Worm (Caenorhabditis elegans) whole organism, L4 larva: Measurements from ENCODE around the gene Y44A6D.6.

Experiments used
- F10B5.3 ChIP-seq: sonication (generic microtip); optimal IDR thresholded peaks from 2 replicates; lab custom pipeline; 2016; ENCODE audit warnings: mild to moderate bottlenecking, missing genetic modification characterization, missing compliant biosample characterization
- F26F4.8 ChIP-seq: fragments of 200-800 bp; sonication (Bioruptor generic); conservative IDR thresholded peaks from 2 replicates; pipeline ENCODE4 v1.3.6; 2022; ENCODE audit warnings: missing genetic modification characterization, missing compliant biosample characterization
- F37D6.2 ChIP-seq: sonication (generic microtip); optimal IDR thresholded peaks from 2 replicates; lab custom pipeline; 2016; ENCODE audit warnings: mild to moderate bottlenecking, missing genetic modification characterization, missing compliant biosample characterization
- F44E2.7 ChIP-seq: fragments of 200-800 bp; sonication (Bioruptor generic); IDR thresholded peaks from 2 replicates; pipeline ENCODE4 v2.1.2; 2022; ENCODE audit warnings: missing genetic modification characterization, missing compliant biosample characterization
- F49E8.2 ChIP-seq: sonication (generic microtip); optimal IDR thresholded peaks from 2 replicates; lab custom pipeline; 2016; ENCODE audit warnings: missing compliant biosample characterization, mild to moderate bottlenecking, missing genetic modification characterization, borderline replicate concordance
- T20F7.1 ChIP-seq: fragments of 200-800 bp; sonication (Bioruptor generic); optimal IDR thresholded peaks from 2 replicates; lab custom pipeline; 2018; ENCODE audit warnings: mild to moderate bottlenecking, missing genetic modification characterization, missing compliant biosample characterization
- T26A8.4 ChIP-seq: fragments of 200-800 bp; sonication (Bioruptor generic); IDR thresholded peaks from 2 replicates; pipeline ENCODE4 v1.3.6; 2022; ENCODE audit warnings: missing genetic modification characterization, missing compliant biosample characterization
- Y105C5A.15 ChIP-seq: fragments of 200-800 bp; sonication (Bioruptor generic); IDR thresholded peaks from 2 replicates; pipeline ENCODE4 v1.3.6; 2022; ENCODE audit warnings: missing genetic modification characterization, missing compliant biosample characterization
- ZK337.2 ChIP-seq: fragments of 200-800 bp; sonication (Bioruptor generic); IDR thresholded peaks from 2 replicates; pipeline ENCODE4 v1.3.6; 2022; ENCODE audit warnings: missing genetic modification reagents, missing genetic modification characterization, missing compliant biosample characterization
- ZK546.5 ChIP-seq, 2 experiments: sonication (generic microtip); optimal IDR thresholded peaks; 2 replicates each; lab custom pipeline; 2017; ENCODE audit warnings: missing biosample characterization in 2 of 2, missing genetic modification characterization in 2 of 2
- aha-1 ChIP-seq: fragments of 150-350 bp; peaks from one replicate; lab custom pipeline; 2014; ENCODE audit warnings: missing biosample characterization, missing genetic modification characterization
- ama-1 ChIP-seq: fragments of 150-350 bp; optimal IDR thresholded peaks from 2 replicates; lab custom pipeline; 2014; ENCODE audit warnings: inconsistent platforms, mixed read lengths
- arid-1 ChIP-seq: fragments of 200-800 bp; sonication (Bioruptor generic); conservative IDR thresholded peaks from 2 replicates; pipeline ENCODE4 v1.3.6; 2022; ENCODE audit warnings: missing genetic modification reagents, missing genetic modification characterization, missing compliant biosample characterization
- ceh-62 ChIP-seq: sonication (generic microtip); optimal IDR thresholded peaks from 2 replicates; lab custom pipeline; 2017; ENCODE audit warnings: missing biosample characterization, missing genetic modification characterization
- ceh-82 ChIP-seq: sonication (generic microtip); optimal IDR thresholded peaks from 2 replicates; lab custom pipeline; 2017; ENCODE audit warnings: missing biosample characterization, missing genetic modification characterization
- daf-12 ChIP-seq: fragments of 150-350 bp; optimal IDR thresholded peaks from 2 replicates; lab custom pipeline; 2014; ENCODE audit warnings: missing biosample characterization, missing genetic modification reagents, missing genetic modification characterization
- daf-16 ChIP-seq, 3 experiments: sonication (generic microtip); optimal IDR thresholded peaks; 2 replicates each; lab custom pipeline; 2016 to 2017; ENCODE audit warnings: missing genetic modification characterization in 3 of 3, missing genetic modification reagents in 3 of 3, mild to moderate bottlenecking in 2 of 3, missing compliant biosample characterization in 2 of 3, missing biosample characterization in 1 of 3, moderate library complexity in 1 of 3
- daf-19 ChIP-seq: fragments of 200-800 bp; sonication (Bioruptor generic); conservative IDR thresholded peaks from 2 replicates; pipeline ENCODE4 v1.3.6; 2022; ENCODE audit warnings: missing genetic modification characterization, missing compliant biosample characterization
- dpl-1 ChIP-seq: fragments of 150-350 bp; optimal IDR thresholded peaks from 2 replicates; lab custom pipeline; 2014; ENCODE audit warnings: missing biosample characterization, missing genetic modification reagents, missing genetic modification characterization
- duxl-1 ChIP-seq: sonication (generic microtip); optimal IDR thresholded peaks from 2 replicates; lab custom pipeline; 2016; ENCODE audit warnings: mild to moderate bottlenecking, missing genetic modification characterization, moderate library complexity, missing compliant biosample characterization; ENCODE audit not compliant: poor library complexity
- dve-1 ChIP-seq: sonication (generic microtip); optimal IDR thresholded peaks from 2 replicates; lab custom pipeline; 2017; ENCODE audit warnings: antibody characterized with exemption, mild to moderate bottlenecking, missing genetic modification characterization, missing compliant biosample characterization; ENCODE audit not compliant: insufficient read depth
- egl-27 ChIP-seq: sonication (generic microtip); optimal IDR thresholded peaks from 3 replicates; lab custom pipeline; 2017; ENCODE audit warnings: missing biosample characterization, missing genetic modification reagents, missing genetic modification characterization
- egl-43 ChIP-seq: fragments of 200-800 bp; sonication (Bioruptor generic); IDR thresholded peaks from 2 replicates; pipeline ENCODE4 v1.3.6; 2022; ENCODE audit warnings: missing genetic modification reagents, missing genetic modification characterization, missing compliant biosample characterization
- fkh-10 ChIP-seq: fragments of 150-350 bp; optimal IDR thresholded peaks from 2 replicates; lab custom pipeline; 2014; ENCODE audit warnings: missing biosample characterization, missing genetic modification reagents, missing genetic modification characterization
- hmg-1.1 ChIP-seq: fragments of 200-800 bp; sonication (Bioruptor generic); IDR thresholded peaks from 2 replicates; pipeline ENCODE4 v1.3.6; 2022; ENCODE audit warnings: missing genetic modification reagents, missing genetic modification characterization, missing compliant biosample characterization
- lin-39 ChIP-seq: fragments of 150-350 bp; optimal IDR thresholded peaks from 2 replicates; lab custom pipeline; 2014; ENCODE audit warnings: missing biosample characterization, missing genetic modification reagents, missing genetic modification characterization
- lir-3 ChIP-seq: sonication (generic microtip); optimal IDR thresholded peaks from 2 replicates; lab custom pipeline; 2016; ENCODE audit warnings: mild to moderate bottlenecking, missing genetic modification characterization, missing compliant biosample characterization
- madf-5 ChIP-seq, 2 experiments: fragments of 200-800 bp; sonication (Bioruptor generic); IDR thresholded peaks; 2 replicates each; pipeline ENCODE4 v1.3.6; 2022; ENCODE audit warnings: missing compliant biosample characterization in 2 of 2, missing genetic modification characterization in 2 of 2
- mep-1 ChIP-seq: fragments of 150-350 bp; sonication (generic microtip); optimal IDR thresholded peaks from 3 replicates; lab custom pipeline; 2014; ENCODE audit warnings: missing biosample characterization, missing genetic modification characterization
- mes-2 ChIP-seq: sonication (generic microtip); optimal IDR thresholded peaks from 2 replicates; lab custom pipeline; 2016; ENCODE audit warnings: missing genotype, mild to moderate bottlenecking, missing genetic modification characterization, missing compliant biosample characterization; ENCODE audit not compliant: poor library complexity, severe bottlenecking
- mxl-2 ChIP-seq: fragments of 200-800 bp; sonication (Bioruptor generic); conservative IDR thresholded peaks from 2 replicates; pipeline ENCODE4 v1.3.6; 2022; ENCODE audit warnings: missing genetic modification reagents, missing genetic modification characterization, missing compliant biosample characterization
- nhr-11 ChIP-seq: fragments of 150-350 bp; optimal IDR thresholded peaks from 2 replicates; lab custom pipeline; 2014; ENCODE audit warnings: missing biosample characterization, missing genetic modification characterization
- nhr-111 ChIP-seq: fragments of 200-800 bp; sonication (Bioruptor generic); optimal IDR thresholded peaks from 2 replicates; lab custom pipeline; 2018; ENCODE audit warnings: mild to moderate bottlenecking, missing genetic modification characterization, missing compliant biosample characterization
- nhr-237 ChIP-seq: sonication (generic microtip); optimal IDR thresholded peaks from 2 replicates; lab custom pipeline; 2017; ENCODE audit warnings: missing biosample characterization, missing genetic modification characterization
- nhr-28 ChIP-seq: fragments of 150-350 bp; optimal IDR thresholded peaks from 2 replicates; lab custom pipeline; 2014; ENCODE audit warnings: missing biosample characterization, missing genetic modification characterization
- nhr-42 ChIP-seq: fragments of 200-800 bp; sonication (Bioruptor generic); IDR thresholded peaks from 2 replicates; pipeline ENCODE4 v1.3.6; 2022; ENCODE audit warnings: missing genetic modification characterization, missing compliant biosample characterization
- nhr-6 ChIP-seq: fragments of 150-350 bp; optimal IDR thresholded peaks from 2 replicates; lab custom pipeline; 2014; ENCODE audit warnings: missing biosample characterization, missing genetic modification characterization
- nhr-76 ChIP-seq: fragments of 150-350 bp; optimal IDR thresholded peaks from 2 replicates; lab custom pipeline; 2014; ENCODE audit warnings: missing biosample characterization, missing genetic modification characterization
- rbr-2 ChIP-seq: sonication (generic microtip); optimal IDR thresholded peaks from 2 replicates; lab custom pipeline; 2016; ENCODE audit warnings: missing genotype, missing genetic modification characterization, missing compliant biosample characterization
- saeg-2 ChIP-seq: fragments of 200-800 bp; sonication (Bioruptor generic); IDR thresholded peaks from 2 replicates; pipeline ENCODE4 v1.3.6; 2022; ENCODE audit warnings: missing genetic modification reagents, missing genetic modification characterization, missing compliant biosample characterization
- snpc-4 ChIP-seq: fragments of 150-350 bp; optimal IDR thresholded peaks from 2 replicates; lab custom pipeline; 2014; ENCODE audit warnings: missing biosample characterization, missing genetic modification characterization
- tag-97 ChIP-seq: fragments of 200-800 bp; sonication (Bioruptor generic); IDR thresholded peaks from 2 replicates; pipeline ENCODE4 v1.3.6; 2022; ENCODE audit warnings: missing genetic modification characterization, missing compliant biosample characterization
- tra-1 ChIP-seq: fragments of 200-800 bp; sonication (Bioruptor generic); IDR thresholded peaks from 2 replicates; pipeline ENCODE4 v1.3.6; 2022; ENCODE audit warnings: missing genetic modification reagents, missing genetic modification characterization, missing compliant biosample characterization
- unc-130 ChIP-seq: sonication (generic microtip); optimal IDR thresholded peaks from 2 replicates; lab custom pipeline; 2016; ENCODE audit warnings: missing genetic modification reagents, missing genetic modification characterization, missing compliant biosample characterization
- unc-39 ChIP-seq: sonication (generic microtip); optimal IDR thresholded peaks from 2 replicates; lab custom pipeline; 2017; ENCODE audit warnings: missing biosample characterization, missing genetic modification characterization
- zag-1 ChIP-seq: fragments of 150-350 bp; optimal IDR thresholded peaks from 2 replicates; lab custom pipeline; 2014; ENCODE audit warnings: missing biosample characterization, missing genetic modification characterization
- zfp-3 ChIP-seq: fragments of 200-800 bp; sonication (Bioruptor generic); conservative IDR thresholded peaks from 2 replicates; pipeline ENCODE4 v1.3.6; 2022; ENCODE audit warnings: missing genetic modification reagents, missing genetic modification characterization, missing compliant biosample characterization
- zip-11 ChIP-seq: fragments of 200-800 bp; sonication (Bioruptor generic); IDR thresholded peaks from 2 replicates; pipeline ENCODE4 v1.3.6; 2022; ENCODE audit warnings: missing genetic modification characterization, missing compliant biosample characterization
- ztf-11 ChIP-seq: fragments of 150-350 bp; optimal IDR thresholded peaks from 2 replicates; lab custom pipeline; 2014; ENCODE audit warnings: missing biosample characterization, missing genetic modification characterization
- ztf-7 ChIP-seq: fragments of 150-350 bp; optimal IDR thresholded peaks from 2 replicates; lab custom pipeline; 2014; ENCODE audit warnings: missing biosample characterization, missing genetic modification characterization

The Y44A6D.6 gene

ce11 chrV:20850580-20850979 lies 43.4 kb downstream of the Y44A6D.6 start, which contains the start of gene clec-264:
Gene clec-264 (minus strand): TSS chrV:20850701.
- TF ChIP-seq ztf-11 (tag; lab: Kevin White, UChicago) (no peak), ceh-82 (tag; lab: Kevin White, UChicago) (no peak), unc-39 (tag; lab: Kevin White, UChicago) (no peak), nhr-6 (tag; lab: Kevin White, UChicago) (no peak), zag-1 (tag; lab: Kevin White, UChicago) (no peak), ZK337.2 (no peak)
- TF ChIP-seq, all 104 proteins: peak for 0

ce11 chrV:20851847-20852386 lies 44.8 kb downstream of the Y44A6D.6 start, which contains the start of gene ndua-1:
Gene ndua-1 (minus strand): TSS chrV:20851897.
- TF ChIP-seq arid-1, result no peak
- TF ChIP-seq madf-5 (GFP tag; IDR thresholded peaks at IDR 0.05; lab: Robert Waterston, UW), result no peak
- TF ChIP-seq zip-11 (GFP tag; lab: Robert Waterston, UW), result no peak
- peak; percentile 86 for TF ChIP-seq mes-2 (tag; lab: Kevin White, UChicago)
- no peak for TF ChIP-seq F44E2.7 (GFP tag; lab: Robert Waterston, UW)
- no peak for TF ChIP-seq tag-97 (GFP tag; lab: Robert Waterston, UW)
- no peak for TF ChIP-seq zfp-3 (GFP tag; lab: Robert Waterston, UW)
- no peak for TF ChIP-seq T20F7.1 (GFP tag; lab: Kevin White, UChicago)
- TF ChIP-seq mxl-2 (GFP tag; lab: Robert Waterston, UW), result no peak
- no peak for TF ChIP-seq daf-19 (GFP tag; lab: Robert Waterston, UW)
- TF ChIP-seq F26F4.8 (GFP tag; lab: Robert Waterston, UW), result no peak
- no peak for TF ChIP-seq snpc-4 (tag; lab: Kevin White, UChicago)
- TF ChIP-seq daf-16 (GFP tag; optimal IDR thresholded peaks at IDR 0.05; lab: Kevin White, UChicago), result no peak
- peak; percentile 15 for TF ChIP-seq daf-16 (tag; optimal IDR thresholded peaks at IDR 0.05; lab: Kevin White, UChicago)
- TF ChIP-seq nhr-111, result no peak
- no peak for TF ChIP-seq fkh-10 (GFP tag; lab: Kevin White, UChicago)
- no peak for TF ChIP-seq daf-12 (tag; lab: Kevin White, UChicago)
- TF ChIP-seq nhr-237, result no peak
- TF ChIP-seq unc-130 (GFP tag; lab: Kevin White, UChicago), result no peak
- TF ChIP-seq nhr-76 (tag; lab: Kevin White, UChicago), result no peak
- TF ChIP-seq dve-1 (tag; lab: Kevin White, UChicago), result peak; percentile 23
- TF ChIP-seq mep-1 (tag; lab: Kevin White, UChicago), result no peak
- TF ChIP-seq ama-1 (lab: Kevin White, UChicago), result no peak
- TF ChIP-seq rbr-2 (tag; lab: Kevin White, UChicago), result peak; percentile 26
- TF ChIP-seq lir-3 (tag; lab: Kevin White, UChicago), result no peak
- no peak for TF ChIP-seq ZK546.5 (tag; optimal IDR thresholded peaks at IDR 0.05; lab: Kevin White, UChicago)
- peak; percentile 92 for TF ChIP-seq aha-1
- TF ChIP-seq saeg-2, result no peak
- no peak for TF ChIP-seq lin-39 (tag; lab: Kevin White, UChicago)
- no peak for TF ChIP-seq nhr-6 (tag; lab: Kevin White, UChicago)
- no peak for TF ChIP-seq nhr-11 (tag; lab: Kevin White, UChicago)
- no peak for TF ChIP-seq tra-1 (GFP tag; lab: Robert Waterston, UW)
- no peak for TF ChIP-seq F37D6.2 (tag; lab: Kevin White, UChicago)
- no peak for TF ChIP-seq unc-39 (tag; lab: Kevin White, UChicago)
- no peak for TF ChIP-seq egl-27 (tag; lab: Kevin White, UChicago)
- TF ChIP-seq dpl-1 (GFP tag; lab: Kevin White, UChicago), result peak; percentile 8
- TF ChIP-seq nhr-42 (GFP tag; lab: Robert Waterston, UW), result no peak
- no peak for TF ChIP-seq Y105C5A.15 (GFP tag; lab: Robert Waterston, UW)
- TF ChIP-seq ceh-62 (tag; lab: Kevin White, UChicago), result no peak
- no peak for TF ChIP-seq F49E8.2
- no peak for TF ChIP-seq F10B5.3
- TF ChIP-seq egl-43, result no peak
- no peak for TF ChIP-seq ztf-7 (tag; lab: Kevin White, UChicago)
- peak; percentile 45 for TF ChIP-seq duxl-1 (tag; lab: Kevin White, UChicago)
- 0 out of 2 replicates have a peak, but pooled peaks have one; percentile 40 for TF ChIP-seq hmg-1.1 (GFP tag; lab: Robert Waterston, UW)
- TF ChIP-seq nhr-28, result peak; percentile 55
- TF ChIP-seq T26A8.4 (GFP tag; lab: Robert Waterston, UW), result no peak
